Worm (Caenorhabditis elegans): ENCODE measurements around the gene T28H11.7.

DNA sequence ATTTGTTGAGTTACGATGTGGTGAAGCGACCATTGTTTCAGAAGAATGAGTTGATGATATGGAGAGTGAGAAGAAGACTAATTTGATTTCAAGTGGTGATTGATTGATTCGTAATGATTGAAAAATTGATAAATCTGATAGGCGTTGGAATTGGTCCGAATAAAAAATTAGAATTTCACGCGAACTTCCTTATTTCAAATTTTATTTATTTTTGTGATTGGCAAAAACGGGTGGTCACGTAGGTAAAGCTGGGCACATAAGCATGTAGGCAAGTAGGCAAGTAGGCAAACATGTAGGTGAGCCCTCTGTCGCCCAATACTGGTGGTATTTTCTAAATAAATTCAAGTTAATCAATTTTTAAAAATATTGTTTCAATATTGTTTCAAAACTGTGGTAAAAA is 16.3 kb upstream of the T28H11.7 start, which contains the start of gene C09B9.4:
- TF ChIP-seq daf-12 (tag; optimal IDR thresholded peaks at IDR 0.05) (no peak), unc-62 (GFP tag; optimal IDR thresholded peaks at IDR 0.05) (no peak), ceh-9 (tag; optimal IDR thresholded peaks at IDR 0.05) (no peak), ceh-82 (tag; optimal IDR thresholded peaks at IDR 0.05) (no peak), nhr-23 (tag; optimal IDR thresholded peaks at IDR 0.05) (no peak), elt-1 (tag; optimal IDR thresholded peaks at IDR 0.05) (no peak), lsy-12 (tag; optimal IDR thresholded peaks at IDR 0.05) (no peak), unc-39 (tag; optimal IDR thresholded peaks at IDR 0.05) (no peak), fkh-10 (GFP tag; optimal IDR thresholded peaks at IDR 0.05) (no peak), ztf-4 (tag; optimal IDR thresholded peaks at IDR 0.05) (no peak), egl-5 (tag; optimal IDR thresholded peaks at IDR 0.05) (no peak), ZK546.5 (tag; optimal IDR thresholded peaks at IDR 0.05) (no peak)
